Fruit fly (Drosophila melanogaster): ENCODE data around the gene CG46306.

CG46306 gene

dm6 chrX:16822080-16822479, 13.2 kb downstream of the CG46306 start (continued):
- TF ChIP-seq ase (GFP tag; IDR thresholded peaks at IDR 0.05): peak; percentile 61; the same call in 2 of the 3 replicates
- peak; percentile 14 for TF ChIP-seq org-1 (GFP tag; optimal IDR thresholded peaks at IDR 0.05)
- TF ChIP-seq stwl (tag; optimal IDR thresholded peaks at IDR 0.05): no peak
- no peak for TF ChIP-seq HLH54F (GFP tag; optimal IDR thresholded peaks at IDR 0.05)
- TF ChIP-seq Mrtf (GFP tag; IDR thresholded peaks at IDR 0.05): 0 out of 3 replicates have a peak, but pooled peaks have one; percentile 34
- TF ChIP-seq wor (GFP tag; IDR thresholded peaks at IDR 0.05): peak; percentile 24; the same call in 1 of the 2 replicates
- TF ChIP-seq gce (GFP tag; IDR thresholded peaks at IDR 0.05): no peak
- TF ChIP-seq Ets97D (GFP tag; optimal IDR thresholded peaks at IDR 0.05): no peak
- TF ChIP-seq CG18764 (GFP tag; optimal IDR thresholded peaks at IDR 0.05): no peak
- TF ChIP-seq CG30403 (GFP tag; optimal IDR thresholded peaks at IDR 0.05): peak; percentile 46
- peak; percentile 30 for TF ChIP-seq lilli (GFP tag; optimal IDR thresholded peaks at IDR 0.05)
- TF ChIP-seq CG15514 (GFP tag; optimal IDR thresholded peaks at IDR 0.05): peak; percentile 22
- TF ChIP-seq Fer1 (GFP tag; optimal IDR thresholded peaks at IDR 0.05): peak; percentile 52
- peak; percentile 9 for TF ChIP-seq CG17568 (GFP tag; optimal IDR thresholded peaks at IDR 0.05)
- no peak for TF ChIP-seq CG43689 (GFP tag; IDR thresholded peaks at IDR 0.05)
- no peak for TF ChIP-seq Trl (optimal IDR thresholded peaks at IDR 0.05)
- no peak for TF ChIP-seq Trl (GFP tag; optimal IDR thresholded peaks at IDR 0.05)
- TF ChIP-seq gt (GFP tag; IDR thresholded peaks at IDR 0.05): no peak
- TF ChIP-seq CG10209 (GFP tag; optimal IDR thresholded peaks at IDR 0.05): peak; percentile 29
- no peak for TF ChIP-seq tx (GFP tag; optimal IDR thresholded peaks at IDR 0.05)
- TF ChIP-seq CG4328 (GFP tag; optimal IDR thresholded peaks at IDR 0.05): no peak
- 0 out of 2 replicates have a peak, but pooled peaks have one; percentile 18 for TF ChIP-seq bowl (GFP tag; IDR thresholded peaks at IDR 0.05)
- peak; percentile 31 for TF ChIP-seq CG12659 (GFP tag; optimal IDR thresholded peaks at IDR 0.05)
- no peak for TF ChIP-seq Atf3 (GFP tag; optimal IDR thresholded peaks at IDR 0.05)
- no peak for TF ChIP-seq Bgb (GFP tag; IDR thresholded peaks at IDR 0.05; ENCODE audit: partially characterized antibody)
- TF ChIP-seq wek (GFP tag; optimal IDR thresholded peaks at IDR 0.05): no peak
- no peak for TF ChIP-seq seq (GFP tag; IDR thresholded peaks at IDR 0.05)
- TF ChIP-seq CG7963 (GFP tag; IDR thresholded peaks at IDR 0.05; ENCODE audit: partially characterized antibody): no peak
- peak; percentile 1 for TF ChIP-seq nerfin-1 (tag; optimal IDR thresholded peaks at IDR 0.05)
- no peak for TF ChIP-seq CG10462 (GFP tag; optimal IDR thresholded peaks at IDR 0.05)
- TF ChIP-seq CG2202 (tag; optimal IDR thresholded peaks at IDR 0.05): no peak
- no peak for TF ChIP-seq Dp (GFP tag; optimal IDR thresholded peaks at IDR 0.05)
- TF ChIP-seq ERR (GFP tag; optimal IDR thresholded peaks at IDR 0.05): no peak
- TF ChIP-seq E2f1 (GFP tag; IDR thresholded peaks at IDR 0.05): peak; percentile 53
- no peak for TF ChIP-seq CG33213 (GFP tag; optimal IDR thresholded peaks at IDR 0.05)
- TF ChIP-seq BtbVII (GFP tag; optimal IDR thresholded peaks at IDR 0.05): no peak
- peak; percentile 34 for TF ChIP-seq Abd-B (GFP tag; optimal IDR thresholded peaks at IDR 0.05)
- no peak for TF ChIP-seq CG2199 (GFP tag; IDR thresholded peaks at IDR 0.05)
- TF ChIP-seq CG10959 (GFP tag; IDR thresholded peaks at IDR 0.05): no peak
- no peak for TF ChIP-seq gro (GFP tag; optimal IDR thresholded peaks at IDR 0.05)
- TF ChIP-seq knrl (GFP tag; IDR thresholded peaks at IDR 0.05; ENCODE audit: partially characterized antibody): no peak
- peak; percentile 37; the same call in 1 of the 2 replicates for TF ChIP-seq peb (GFP tag; IDR thresholded peaks at IDR 0.05)
- no peak for TF ChIP-seq sna (GFP tag; IDR thresholded peaks at IDR 0.05; ENCODE audit: partially characterized antibody)
- no peak for TF ChIP-seq CG3726 (GFP tag; IDR thresholded peaks at IDR 0.05)
- no peak for TF ChIP-seq ato (GFP tag; IDR thresholded peaks at IDR 0.05; ENCODE audit: partially characterized antibody)
- TF ChIP-seq unc-4 (GFP tag; IDR thresholded peaks at IDR 0.05; ENCODE audit: partially characterized antibody): no peak
- TF ChIP-seq ap (GFP tag; IDR thresholded peaks at IDR 0.05): no peak
- peak; percentile 11 for TF ChIP-seq Chrac-16 (GFP tag; optimal IDR thresholded peaks at IDR 0.05)
- TF ChIP-seq Mad (GFP tag; optimal IDR thresholded peaks at IDR 0.05): no peak
- peak; percentile 52 for TF ChIP-seq tin (GFP tag; optimal IDR thresholded peaks at IDR 0.05)
- no peak for TF ChIP-seq CG11247 (GFP tag; IDR thresholded peaks at IDR 0.05)
- 0 out of 2 replicates have a peak, but pooled peaks have one; percentile 18 for TF ChIP-seq CG11085 (GFP tag; IDR thresholded peaks at IDR 0.05)

Data from whole organism, embryonic.